Worm (Caenorhabditis elegans) whole organism, L4 larva: ENCODE results near the gene R13A1.3.

ENCODE experiments used
- ama-1 ChIP-seq: fragments of 150-350 bp; optimal IDR thresholded peaks from 2 replicates; lab custom pipeline; 2014; ENCODE audit warnings: inconsistent platforms, mixed read lengths
- daf-16 ChIP-seq, 3 experiments: sonication (generic microtip); optimal IDR thresholded peaks; 2 replicates each; lab custom pipeline; 2016 to 2017; ENCODE audit warnings: missing genetic modification characterization in 3 of 3, missing genetic modification reagents in 3 of 3, mild to moderate bottlenecking in 2 of 3, missing compliant biosample characterization in 2 of 3, missing biosample characterization in 1 of 3, moderate library complexity in 1 of 3
- fos-1 ChIP-seq: fragments of 150-350 bp; optimal IDR thresholded peaks from 2 replicates; lab custom pipeline; 2014; ENCODE audit warnings: missing biosample characterization, missing genetic modification characterization
- hlh-30 ChIP-seq: sonication (generic microtip); optimal IDR thresholded peaks from 2 replicates; lab custom pipeline; 2017; ENCODE audit warnings: antibody characterized with exemption, mild to moderate bottlenecking, missing genetic modification characterization, missing compliant biosample characterization; ENCODE audit not compliant: insufficient read depth
- lin-15B ChIP-seq: fragments of 150-350 bp; sonication (generic microtip); optimal IDR thresholded peaks from 3 replicates; lab custom pipeline; 2014; ENCODE audit warnings: missing biosample characterization, missing genetic modification characterization
- skn-1 ChIP-seq: fragments of 150-350 bp; optimal IDR thresholded peaks from 2 replicates; lab custom pipeline; 2014; ENCODE audit warnings: missing biosample characterization, missing genetic modification characterization
- unc-62 ChIP-seq, 3 experiments: fragments of 150-350 bp in 1 of 3; sonication (generic microtip); optimal IDR thresholded peaks in 2 of 3; peaks in 1 of 3; 1 replicate in 1 of 3; 2 replicates in 2 of 3; lab custom pipeline; 2014 to 2017; ENCODE audit warnings: missing biosample characterization in 3 of 3, missing genetic modification characterization in 3 of 3, missing genetic modification reagents in 3 of 3, missing genotype in 1 of 3

DNA sequence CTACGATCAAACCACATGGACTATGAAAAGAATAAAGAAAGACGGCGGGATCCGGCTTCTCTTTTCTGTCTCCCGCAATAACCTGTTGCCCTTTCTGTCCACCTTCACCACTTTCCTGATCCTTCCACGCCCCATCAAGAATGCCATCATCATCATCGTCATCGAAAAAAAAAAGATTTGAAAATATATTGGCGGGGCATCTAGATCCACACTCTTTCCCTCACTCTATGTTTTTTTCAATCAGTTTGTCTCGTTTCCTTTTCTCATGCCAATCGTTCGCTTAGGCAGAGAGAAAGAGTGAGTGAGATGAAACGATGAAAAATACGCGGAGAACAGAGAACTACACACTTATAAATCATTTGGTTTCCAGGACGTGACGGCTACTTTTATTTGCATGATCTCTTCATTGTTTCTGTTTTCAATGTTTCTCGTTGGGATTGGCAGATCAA lies 29.8 kb downstream of the R13A1.3 start:
- TF ChIP-seq fos-1 (tag; lab: Kevin White, UChicago) (no peak), hlh-30 (tag; lab: Kevin White, UChicago) (no peak), ama-1 (lab: Kevin White, UChicago) (no peak), skn-1 (no peak), daf-16 (GFP tag; optimal IDR thresholded peaks at IDR 0.05; lab: Kevin White, UChicago) (peak in 1 of 2 experiments; percentile 52), daf-16 (tag; optimal IDR thresholded peaks at IDR 0.05; lab: Kevin White, UChicago) (no peak), lin-15B (tag; lab: Kevin White, UChicago) (no peak), unc-62 (GFP tag; optimal IDR thresholded peaks at IDR 0.05 in 1 of 2; lab: Kevin White, UChicago) (peak in 1 of 2 experiments; percentile 83), unc-62 (tag; optimal IDR thresholded peaks at IDR 0.05; lab: Kevin White, UChicago) (no peak)
